Worm (Caenorhabditis elegans): Measurements from ENCODE around the gene str-178.
A peak's percentile ranks its signal among the peaks of the same experiment; 100 is the strongest.

str-178 gene

ce11 chrV:12728062-12728665, 11.8 kb upstream of the str-178 start, which contains the start of the genes rpl-28 and mrpl-49:
TSS of gene rpl-28 (minus strand) at chrV:12728112.
TSS of gene mrpl-49 (plus strand) at chrV:12728631.
- TF ChIP-seq K02D7.2 (tag; optimal IDR thresholded peaks at IDR 0.05): no peak
- TF ChIP-seq ceh-31 (tag; optimal IDR thresholded peaks at IDR 0.05): peak; percentile 58
- TF ChIP-seq nfya-1 (tag; optimal IDR thresholded peaks at IDR 0.05): peak; percentile 76
- peak; percentile 4 for TF ChIP-seq unc-86 (tag; optimal IDR thresholded peaks at IDR 0.05)
- peak; percentile 63 for TF ChIP-seq dve-1 (tag; optimal IDR thresholded peaks at IDR 0.05)
- TF ChIP-seq pha-4 (tag; optimal IDR thresholded peaks at IDR 0.05): no peak
- no peak for TF ChIP-seq K09A11.1 (tag; optimal IDR thresholded peaks at IDR 0.05; ENCODE audit: insufficient read depth)
- peak; percentile 17 for TF ChIP-seq ceh-18 (tag; optimal IDR thresholded peaks at IDR 0.05)
- no peak for TF ChIP-seq ceh-45 (GFP tag; IDR thresholded peaks at IDR 0.05)
- TF ChIP-seq pat-9 (tag; optimal IDR thresholded peaks at IDR 0.05): no peak
- peak; percentile 5 for TF ChIP-seq ttx-3 (tag; optimal IDR thresholded peaks at IDR 0.05)
- peak; percentile 16 for TF ChIP-seq ceh-34 (tag; optimal IDR thresholded peaks at IDR 0.05)
- peak; percentile 3 for TF ChIP-seq ceh-14 (tag; optimal IDR thresholded peaks at IDR 0.05)
- no peak for TF ChIP-seq ref-2 (tag; optimal IDR thresholded peaks at IDR 0.05)
- no peak for TF ChIP-seq unc-55 (GFP tag; optimal IDR thresholded peaks at IDR 0.05)
- no peak for TF ChIP-seq ceh-30 (tag; optimal IDR thresholded peaks at IDR 0.05)
- peak; percentile 84 for TF ChIP-seq unc-42 (tag; optimal IDR thresholded peaks at IDR 0.05)
- no peak for TF ChIP-seq ceh-24 (tag; optimal IDR thresholded peaks at IDR 0.05)
- TF ChIP-seq unc-3 (GFP tag; conservative IDR thresholded peaks at IDR 0.05): no peak
- TF ChIP-seq unc-3 (tag; optimal IDR thresholded peaks at IDR 0.05): no peak
- TF ChIP-seq tbx-2 (tag; optimal IDR thresholded peaks at IDR 0.05): peak; percentile 16
- TF ChIP-seq sox-2 (GFP tag; IDR thresholded peaks at IDR 0.05): no peak
- TF ChIP-seq elt-2 (tag; optimal IDR thresholded peaks at IDR 0.05): peak; percentile 36
- TF ChIP-seq hlh-13 (GFP tag; optimal IDR thresholded peaks at IDR 0.05): no peak

- no peak for TF ChIP-seq unc-55 (GFP tag; optimal IDR thresholded peaks at IDR 0.05)
- TF ChIP-seq sdc-2 (tag; optimal IDR thresholded peaks at IDR 0.05): no peak
- no peak for TF ChIP-seq K09A11.1 (tag; optimal IDR thresholded peaks at IDR 0.05; ENCODE audit: insufficient read depth)
- TF ChIP-seq ztf-16 (tag; optimal IDR thresholded peaks at IDR 0.05): no peak
- no peak for TF ChIP-seq elt-4 (tag; optimal IDR thresholded peaks at IDR 0.05)
- TF ChIP-seq gmeb-2 (tag; optimal IDR thresholded peaks at IDR 0.05): no peak
- TF ChIP-seq pha-4 (tag; optimal IDR thresholded peaks at IDR 0.05): no peak
- no peak for TF ChIP-seq ceh-18 (tag; optimal IDR thresholded peaks at IDR 0.05)
- TF ChIP-seq tbx-2 (tag; optimal IDR thresholded peaks at IDR 0.05): no peak
- no peak for TF ChIP-seq ref-2 (tag; optimal IDR thresholded peaks at IDR 0.05)
- no peak for TF ChIP-seq odd-2 (tag; optimal IDR thresholded peaks at IDR 0.05)
- no peak for TF ChIP-seq ets-4 (tag; optimal IDR thresholded peaks at IDR 0.05)
- TF ChIP-seq pax-1 (tag; optimal IDR thresholded peaks at IDR 0.05): no peak
- TF ChIP-seq C08G9.2 (tag; optimal IDR thresholded peaks at IDR 0.05): no peak
- no peak for TF ChIP-seq nfya-1 (tag; optimal IDR thresholded peaks at IDR 0.05)
- no peak for TF ChIP-seq pqm-1 (tag; optimal IDR thresholded peaks at IDR 0.05)
- no peak for TF ChIP-seq syd-9 (tag; optimal IDR thresholded peaks at IDR 0.05)
- TF ChIP-seq unc-86 (tag; optimal IDR thresholded peaks at IDR 0.05): no peak
- no peak for TF ChIP-seq nhr-232 (tag; optimal IDR thresholded peaks at IDR 0.05)
- no peak for TF ChIP-seq hlh-15 (tag; optimal IDR thresholded peaks at IDR 0.05)
Measured at ce11 chrV:12727104-12727637, 10.8 kb upstream of the str-178 start, which contains the start of gene R11D1.13. TSS of gene R11D1.13 (plus strand) at chrV:12727154.

ce11 chrV:12725893-12726292, 9.5 kb upstream of the str-178 start, which contains the start of gene R11D1.12:
TSS of gene R11D1.12 (minus strand) at chrV:12725993.
- TF ChIP-seq ceh-45 (GFP tag; IDR thresholded peaks at IDR 0.05) (no peak), fkh-6 (tag; optimal IDR thresholded peaks at IDR 0.05) (no peak), zip-5 (tag; optimal IDR thresholded peaks at IDR 0.05) (no peak), nfya-1 (tag; optimal IDR thresholded peaks at IDR 0.05) (no peak), gmeb-2 (tag; optimal IDR thresholded peaks at IDR 0.05) (no peak), ceh-2 (tag; optimal IDR thresholded peaks at IDR 0.05) (no peak), K09A11.1 (tag; optimal IDR thresholded peaks at IDR 0.05; ENCODE audit: insufficient read depth) (no peak), pat-9 (tag; optimal IDR thresholded peaks at IDR 0.05) (no peak), ahr-1 (tag; optimal IDR thresholded peaks at IDR 0.05) (no peak), ceh-31 (tag; optimal IDR thresholded peaks at IDR 0.05) (no peak), pha-4 (tag; optimal IDR thresholded peaks at IDR 0.05) (no peak), unc-42 (tag; optimal IDR thresholded peaks at IDR 0.05) (no peak), ceh-48 (tag; optimal IDR thresholded peaks at IDR 0.05) (no peak), dve-1 (tag; optimal IDR thresholded peaks at IDR 0.05) (no peak), elt-4 (tag; optimal IDR thresholded peaks at IDR 0.05) (no peak), Y22D7AL.16 (tag; optimal IDR thresholded peaks at IDR 0.05) (no peak), ztf-16 (tag; optimal IDR thresholded peaks at IDR 0.05) (no peak), nhr-232 (tag; optimal IDR thresholded peaks at IDR 0.05) (no peak)
